Fruit fly (Drosophila melanogaster) whole organism, embryonic: ENCODE measurements around the gene Mettl2.

ENCODE experiments used
- CG11723 ChIP-seq: fragments of 200-800 bp; sonication (Bioruptor generic); optimal IDR thresholded peaks from 2 replicates; lab custom pipeline; 2017; ENCODE audit warnings: missing biosample characterization, mild to moderate bottlenecking, missing genetic modification characterization
- CG1233 ChIP-seq: fragments of 200-800 bp; sonication (Bioruptor generic); optimal IDR thresholded peaks from 4 replicates; lab custom pipeline; 2018; ENCODE audit warnings: missing biosample characterization, mild to moderate bottlenecking, missing genetic modification characterization
- CG12391 ChIP-seq: fragments of 200-800 bp; sonication (Bioruptor generic); optimal IDR thresholded peaks from 3 replicates; lab custom pipeline; 2018; ENCODE audit warnings: missing biosample characterization, mild to moderate bottlenecking, missing genetic modification characterization, moderate library complexity
- CG12659 ChIP-seq: fragments of 200-800 bp; sonication (Bioruptor generic); optimal IDR thresholded peaks from 3 replicates; lab custom pipeline; 2017; ENCODE audit warnings: mild to moderate bottlenecking, missing biosample characterization, missing genetic modification reagents, missing genetic modification characterization
- CG13296 ChIP-seq: fragments of 200-800 bp; sonication (Bioruptor generic); optimal IDR thresholded peaks from 3 replicates; lab custom pipeline; 2018; ENCODE audit warnings: missing biosample characterization, mild to moderate bottlenecking, missing genetic modification characterization
- CG13775 ChIP-seq: fragments of 200-800 bp; sonication (Bioruptor generic); optimal IDR thresholded peaks from 3 replicates; lab custom pipeline; 2017; ENCODE audit warnings: missing biosample characterization, mild to moderate bottlenecking, missing genetic modification characterization
- CG14441 ChIP-seq: fragments of 200-800 bp; sonication (Bioruptor generic); IDR thresholded peaks from 2 replicates; pipeline ENCODE4 v1.3.6; 2022; ENCODE audit warnings: missing biosample characterization, missing genetic modification characterization
- CG1647 ChIP-seq: fragments of 200-800 bp; sonication (Bioruptor generic); optimal IDR thresholded peaks from 3 replicates; lab custom pipeline; 2016; ENCODE audit warnings: missing biosample characterization, missing genetic modification characterization
- CG17328 ChIP-seq: fragments of 200-800 bp; sonication (Bioruptor generic); IDR thresholded peaks from 2 replicates; pipeline ENCODE4 v1.3.6; 2022; ENCODE audit warnings: missing biosample characterization, missing genetic modification characterization
- CG17361 ChIP-seq: fragments of 200-800 bp; sonication (Bioruptor generic); IDR thresholded peaks from 3 replicates; pipeline ENCODE4 v1.3.6; 2022; ENCODE audit warnings: missing biosample characterization, missing genetic modification characterization
- CG17829 ChIP-seq: fragments of 200-800 bp; optimal IDR thresholded peaks from 2 replicates; lab custom pipeline; 2019; ENCODE audit warnings: missing biosample characterization, mild to moderate bottlenecking, missing genetic modification characterization, moderate library complexity
- CG2116 ChIP-seq: fragments of 200-800 bp; sonication (Bioruptor generic); optimal IDR thresholded peaks from 3 replicates; lab custom pipeline; 2018; ENCODE audit warnings: missing biosample characterization, mild to moderate bottlenecking, missing genetic modification characterization
- CG30020 ChIP-seq: fragments of 200-800 bp; optimal IDR thresholded peaks from 2 replicates; lab custom pipeline; 2019; ENCODE audit warnings: missing biosample characterization, mild to moderate bottlenecking, missing genetic modification characterization, moderate library complexity
- CG7987 ChIP-seq: fragments of 200-800 bp; sonication (Bioruptor generic); optimal IDR thresholded peaks from 2 replicates; lab custom pipeline; 2018; ENCODE audit warnings: missing biosample characterization, mild to moderate bottlenecking, missing genetic modification characterization, moderate library complexity
- CG8290 ChIP-seq, 3 experiments: fragments of 200-800 bp; sonication (Bioruptor generic); optimal IDR thresholded peaks; 2 replicates each; lab custom pipeline; 2016 to 2019; ENCODE audit warnings: missing biosample characterization in 3 of 3, missing genetic modification characterization in 3 of 3, mild to moderate bottlenecking in 2 of 3, moderate library complexity in 1 of 3
- CG9727 ChIP-seq: fragments of 200-800 bp; sonication (Bioruptor generic); optimal IDR thresholded peaks from 3 replicates; lab custom pipeline; 2017; ENCODE audit warnings: missing biosample characterization, mild to moderate bottlenecking, missing genetic modification characterization
- CG9797 ChIP-seq: fragments of 200-800 bp; sonication (Bioruptor generic); optimal IDR thresholded peaks from 3 replicates; lab custom pipeline; 2018; ENCODE audit warnings: missing biosample characterization, mild to moderate bottlenecking, missing genetic modification characterization
- CTCF ChIP-seq: fragments of 200-800 bp; sonication (Bioruptor generic); optimal IDR thresholded peaks from 2 replicates; lab custom pipeline; 2017; ENCODE audit warnings: missing biosample characterization, mild to moderate bottlenecking, missing genetic modification characterization, moderate library complexity
- D ChIP-seq, 2 experiments: fragments of 200-800 bp in 1 of 2; fragments of >200 bp in 1 of 2; sonication (Bioruptor generic) in 1 of 2; optimal IDR thresholded peaks; 2 replicates in 1 of 2; 3 replicates in 1 of 2; lab custom pipeline; 2017; ENCODE audit warnings: mild to moderate bottlenecking in 1 of 2, missing biosample characterization in 1 of 2, missing genetic modification characterization in 1 of 2, missing genetic modification reagents in 1 of 2
- Dll ChIP-seq: fragments of 200-800 bp; sonication (Bioruptor generic); IDR thresholded peaks from 4 replicates; pipeline ENCODE4 v1.3.6; 2022; ENCODE audit warnings: missing biosample characterization, missing genetic modification characterization; ENCODE audit not compliant: partially characterized antibody
- Dp ChIP-seq: fragments of 200-800 bp; sonication (Bioruptor generic); optimal IDR thresholded peaks from 2 replicates; lab custom pipeline; 2018; ENCODE audit warnings: missing biosample characterization, mild to moderate bottlenecking, missing genetic modification characterization, moderate library complexity
- Eip74EF ChIP-seq, 2 experiments: fragments of 200-800 bp in 1 of 2; fragments of >200 bp in 1 of 2; sonication (Bioruptor generic) in 1 of 2; optimal IDR thresholded peaks; 2 replicates each; lab custom pipeline; 2017 to 2019; ENCODE audit warnings: missing biosample characterization in 2 of 2, missing genetic modification characterization in 2 of 2, mild to moderate bottlenecking in 1 of 2, moderate library complexity in 1 of 2
- Ets65A ChIP-seq: fragments of 200-800 bp; sonication (Bioruptor generic); peaks from one replicate; lab custom pipeline; 2016; ENCODE audit warnings: missing biosample characterization, missing genetic modification characterization
- Hmr ChIP-seq: fragments of 200-800 bp; sonication (Bioruptor generic); optimal IDR thresholded peaks from 3 replicates; lab custom pipeline; 2017; ENCODE audit warnings: mild to moderate bottlenecking, missing biosample characterization, missing genetic modification reagents, missing genetic modification characterization
- MBD-R2 ChIP-seq: fragments of 200-800 bp; sonication (Bioruptor generic); IDR thresholded peaks from 2 replicates; pipeline ENCODE4 v1.3.6; 2022; ENCODE audit warnings: missing biosample characterization, missing genetic modification characterization
- NC2β ChIP-seq: fragments of 200-800 bp; sonication (Bioruptor generic); optimal IDR thresholded peaks from 2 replicates; lab custom pipeline; 2016; ENCODE audit warnings: missing biosample characterization, missing genetic modification characterization
- NfI ChIP-seq: fragments of 200-800 bp; sonication (Bioruptor generic); optimal IDR thresholded peaks from 3 replicates; lab custom pipeline; 2018; ENCODE audit warnings: missing biosample characterization, mild to moderate bottlenecking, missing genetic modification characterization, moderate library complexity
- PHDP ChIP-seq: fragments of 200-800 bp; sonication (Bioruptor generic); optimal IDR thresholded peaks from 3 replicates; lab custom pipeline; 2018; ENCODE audit warnings: missing biosample characterization, mild to moderate bottlenecking, missing genetic modification characterization, moderate library complexity
- Sry-β ChIP-seq: fragments of 200-800 bp; sonication (Bioruptor generic); optimal IDR thresholded peaks from 2 replicates; lab custom pipeline; 2018; ENCODE audit warnings: missing biosample characterization, mild to moderate bottlenecking, missing genetic modification characterization, moderate library complexity
- crol ChIP-seq: fragments of 200-800 bp; sonication (Bioruptor generic); IDR thresholded peaks from 2 replicates; pipeline ENCODE4 v1.3.6; 2022; ENCODE audit warnings: missing biosample characterization, missing genetic modification characterization
- cwo ChIP-seq: fragments of 200-800 bp; sonication (Bioruptor generic); optimal IDR thresholded peaks from 3 replicates; lab custom pipeline; 2017; ENCODE audit warnings: missing biosample characterization, missing genetic modification characterization, mild to moderate bottlenecking, moderate library complexity, missing genetic modification reagents
- gem ChIP-seq: fragments of 200-800 bp; sonication (Bioruptor generic); optimal IDR thresholded peaks from 2 replicates; lab custom pipeline; 2019; ENCODE audit warnings: missing biosample characterization, mild to moderate bottlenecking, missing genetic modification characterization, moderate library complexity
- gfzf ChIP-seq: fragments of 200-800 bp; sonication (Bioruptor generic); optimal IDR thresholded peaks from 2 replicates; lab custom pipeline; 2016; ENCODE audit warnings: missing biosample characterization, mild to moderate bottlenecking, missing genetic modification characterization, moderate library complexity
- grn ChIP-seq: fragments of 200-800 bp; sonication (Bioruptor generic); optimal IDR thresholded peaks from 3 replicates; lab custom pipeline; 2017; ENCODE audit warnings: missing biosample characterization, missing genetic modification characterization
- ham ChIP-seq: fragments of 200-800 bp; sonication (Bioruptor generic); IDR thresholded peaks from 2 replicates; pipeline ENCODE4 v1.3.6; 2022; ENCODE audit warnings: missing biosample characterization, missing genetic modification characterization
- kay ChIP-seq: fragments of 200-800 bp; sonication (Bioruptor generic); optimal IDR thresholded peaks from 2 replicates; lab custom pipeline; 2016; ENCODE audit warnings: missing biosample characterization, missing genetic modification characterization
- knrl ChIP-seq: fragments of 200-800 bp; sonication (Bioruptor generic); IDR thresholded peaks from 3 replicates; pipeline ENCODE4 v1.3.6; 2022; ENCODE audit warnings: missing biosample characterization, missing genetic modification characterization; ENCODE audit not compliant: partially characterized antibody
- mirr ChIP-seq: fragments of 200-800 bp; sonication (Bioruptor generic); optimal IDR thresholded peaks from 3 replicates; lab custom pipeline; 2018; ENCODE audit warnings: missing biosample characterization, mild to moderate bottlenecking, missing genetic modification characterization
- nerfin-1 ChIP-seq: fragments of 200-800 bp; sonication (Bioruptor generic); optimal IDR thresholded peaks from 3 replicates; lab custom pipeline; 2019; ENCODE audit warnings: missing biosample characterization, mild to moderate bottlenecking, missing genetic modification characterization, moderate library complexity
- onecut ChIP-seq: fragments of 200-800 bp; sonication (Bioruptor generic); IDR thresholded peaks from 2 replicates; pipeline ENCODE4 v1.3.6; 2022; ENCODE audit warnings: missing biosample characterization, missing genetic modification characterization
- phol ChIP-seq: fragments of 200-800 bp; sonication (Bioruptor generic); optimal IDR thresholded peaks from 3 replicates; lab custom pipeline; 2018; ENCODE audit warnings: missing biosample characterization, mild to moderate bottlenecking, missing genetic modification characterization, moderate library complexity
- slbo ChIP-seq: fragments of 200-800 bp; sonication (Bioruptor generic); IDR thresholded peaks from 2 replicates; pipeline ENCODE4 v1.3.6; 2022; ENCODE audit warnings: missing biosample characterization, missing genetic modification characterization
- toy ChIP-seq: fragments of 200-800 bp; sonication (Bioruptor generic); IDR thresholded peaks from 2 replicates; pipeline ENCODE4 v1.3.6; 2022; ENCODE audit warnings: missing biosample characterization, missing genetic modification characterization
- trem ChIP-seq: fragments of 200-800 bp; optimal IDR thresholded peaks from 3 replicates; lab custom pipeline; 2019; ENCODE audit warnings: missing biosample characterization, mild to moderate bottlenecking, missing genetic modification characterization, moderate library complexity
- unc-4 ChIP-seq: fragments of 200-800 bp; sonication (Bioruptor generic); IDR thresholded peaks from 2 replicates; pipeline ENCODE4 v1.3.6; 2022; ENCODE audit warnings: missing biosample characterization, missing genetic modification characterization; ENCODE audit not compliant: partially characterized antibody
- zfh1 ChIP-seq: fragments of 200-800 bp; sonication (Bioruptor generic); IDR thresholded peaks from 3 replicates; pipeline ENCODE4 v1.3.6; 2022; ENCODE audit warnings: missing biosample characterization, missing genetic modification characterization

The Mettl2 gene

dm6 chr3L:1602833-1603128 is 36.3 kb downstream of the Mettl2 start, which contains the start of the genes CG18170 and CG33791 (continued):
- TF ChIP-seq CG9727 (GFP tag; lab: Kevin White, UChicago) (peak; percentile 19), CG13775 (GFP tag; lab: Kevin White, UChicago) (peak; percentile 11), CG1647 (no peak)
- TF ChIP-seq, all 482 proteins: peak for 13

- TF ChIP-seq Hmr (peak; percentile 51), knrl (GFP tag; lab: Robert Waterston, UW) (0 out of 3 replicates have a peak, but pooled peaks have one; percentile 21), CG2116 (GFP tag; lab: Kevin White, UChicago) (peak; percentile 53), onecut (GFP tag; lab: Robert Waterston, UW) (no peak), CG17328 (GFP tag; lab: Robert Waterston, UW) (0 out of 2 replicates have a peak, but pooled peaks have one; percentile 7), CG13775 (GFP tag; lab: Kevin White, UChicago) (peak; percentile 38), ham (GFP tag; lab: Robert Waterston, UW) (no peak), Sry-β (GFP tag; lab: Kevin White, UChicago) (peak; percentile 30), CG13296 (peak; percentile 9), crol (GFP tag; lab: Robert Waterston, UW) (peak; percentile 96), gfzf (GFP tag; lab: Kevin White, UChicago) (peak; percentile 76), CG12391 (tag; lab: Kevin White, UChicago) (peak; percentile 37), CG14441 (GFP tag; lab: Robert Waterston, UW) (no peak), nerfin-1 (tag; lab: Kevin White, UChicago) (peak; percentile 11), trem (peak; percentile 53), gem (no peak), NfI (GFP tag; lab: Kevin White, UChicago) (peak; percentile 44), CG12659 (GFP tag; lab: Kevin White, UChicago) (peak; percentile 47), toy (GFP tag; lab: Robert Waterston, UW) (no peak), Ets65A (GFP tag; lab: Kevin White, UChicago) (peak; percentile 86), CG30020 (tag; lab: Kevin White, UChicago) (peak; percentile 22), zfh1 (no peak), CG1233 (GFP tag; lab: Kevin White, UChicago) (peak; percentile 38), Eip74EF (GFP tag; optimal IDR thresholded peaks at IDR 0.05; lab: Kevin White, UChicago) (no peak), CG7987 (GFP tag; lab: Kevin White, UChicago) (peak; percentile 12), Dll (GFP tag; lab: Robert Waterston, UW) (peak; percentile 34; the same call in 1 of the 4 replicates), phol (tag; lab: Kevin White, UChicago) (peak; percentile 16), CTCF (peak; percentile 5), Dp (GFP tag; lab: Kevin White, UChicago) (peak; percentile 20), CG11723 (GFP tag; lab: Kevin White, UChicago) (no peak), mirr (GFP tag; lab: Kevin White, UChicago) (peak; percentile 64), unc-4 (no peak), PHDP (tag; lab: Kevin White, UChicago) (peak; percentile 14), D (optimal IDR thresholded peaks at IDR 0.05; lab: Kevin White, UChicago) (no peak), D (GFP tag; optimal IDR thresholded peaks at IDR 0.05; lab: Kevin White, UChicago) (peak; percentile 14), cwo (GFP tag; lab: Kevin White, UChicago) (peak; percentile 40), CG9797 (GFP tag; lab: Kevin White, UChicago) (peak; percentile 74), CG8290 (GFP tag; optimal IDR thresholded peaks at IDR 0.05; lab: Kevin White, UChicago) (no peak), CG8290 (tag; optimal IDR thresholded peaks at IDR 0.05; lab: Kevin White, UChicago) (peak in 1 of 2 experiments; percentile 13), CG17829 (tag; lab: Kevin White, UChicago) (peak; percentile 29), CG17361 (GFP tag; lab: Robert Waterston, UW) (no peak; the same call in 2 of the 3 replicates), slbo (GFP tag; lab: Robert Waterston, UW) (peak; percentile 38; the same call in 1 of the 2 replicates), grn (peak; percentile 79), MBD-R2 (peak; percentile 75), kay (GFP tag; lab: Kevin White, UChicago) (no peak), NC2β (no peak)
Measured at dm6 chr3L:1602064-1602832, 36.8 kb downstream of the Mettl2 start, which contains the start of gene CG12104. CG12104 (minus strand) TSS chr3L:1602674.
